Worm (Caenorhabditis elegans): Measurements from ENCODE around the gene F28F8.9.

DNA sequence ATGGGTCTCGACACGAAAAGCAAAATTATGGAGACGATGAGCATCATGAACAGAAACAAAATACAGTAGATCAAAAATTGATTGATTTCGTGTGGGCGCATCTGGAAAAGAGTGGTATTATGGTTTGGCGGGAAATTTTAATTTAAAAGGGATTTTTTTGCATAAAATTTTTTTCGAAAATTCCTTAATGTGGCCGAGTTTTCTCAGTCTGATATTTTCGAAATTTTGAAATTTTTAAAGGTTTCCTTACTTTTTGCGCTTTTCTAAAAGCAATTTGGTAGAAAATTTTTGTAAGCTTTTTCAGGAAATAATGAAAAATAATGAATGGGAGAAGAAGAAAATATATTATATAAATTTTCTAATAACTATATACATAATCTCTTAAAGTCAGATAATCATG, 44.6 kb downstream of the F28F8.9 start, which contains the start of gene F21A3.2:
- no peak for TF ChIP-seq mdl-1 (tag; optimal IDR thresholded peaks at IDR 0.05)
- no peak for TF ChIP-seq tbx-2 (tag; optimal IDR thresholded peaks at IDR 0.05)
- no peak for TF ChIP-seq ZK546.5 (tag; optimal IDR thresholded peaks at IDR 0.05)
- no peak for TF ChIP-seq nhr-23 (tag; optimal IDR thresholded peaks at IDR 0.05)
- no peak for TF ChIP-seq pqm-1 (tag; optimal IDR thresholded peaks at IDR 0.05)
- TF ChIP-seq daf-12 (tag; optimal IDR thresholded peaks at IDR 0.05), result no peak
- no peak for TF ChIP-seq jun-1 (tag; optimal IDR thresholded peaks at IDR 0.05)
- TF ChIP-seq sea-2 (GFP tag; optimal IDR thresholded peaks at IDR 0.05), result no peak

All from whole organism, L3 larva.